Fruit fly (Drosophila melanogaster): ENCODE measurements around the gene serp.

- TF ChIP-seq usp (GFP tag; optimal IDR thresholded peaks at IDR 0.05) (no peak), CG8478 (optimal IDR thresholded peaks at IDR 0.05) (no peak), psq (optimal IDR thresholded peaks at IDR 0.05) (no peak)
Measured at dm6 chr3L:19670492-19670891, 37.3 kb downstream of the serp start.
